ENCODE assay signal across 2 fruit fly cellular contexts in genomic region chr3R:17346212-17346611, dm6.
A peak's percentile ranks its signal among the peaks of the same experiment; 100 is the strongest.
TF ChIP-seq lines count a peak whose summit lies in the region.

No protein-coding gene starts in this region.

- TF ChIP-seq CTCF in whole organism, embryonic (GFP tag; optimal IDR thresholded peaks at IDR 0.05; lab: Kevin White, UChicago), result no peak

TF ChIP-seq in whole organism, embryonic, 481 proteins besides CTCF, POLR2A, EP300 and RAD21:
- no peak for TF ChIP-seq Doc2 (GFP tag; IDR thresholded peaks at IDR 0.05; lab: Robert Waterston, UW)
- TF ChIP-seq CG3407 (GFP tag; optimal IDR thresholded peaks at IDR 0.05; lab: Kevin White, UChicago), result no peak
- peak; percentile 98 for TF ChIP-seq CG11504 (tag; optimal IDR thresholded peaks at IDR 0.05; lab: Kevin White, UChicago)
- 0 out of 2 replicates have a peak, but pooled peaks have one; percentile 15 for TF ChIP-seq CG8765 (GFP tag; IDR thresholded peaks at IDR 0.05; lab: Robert Waterston, UW)

TF ChIP-seq in whole organism, prepupa, 60 proteins besides CTCF, POLR2A, EP300 and RAD21:
- no peak for TF ChIP-seq CG7368 (GFP tag; optimal IDR thresholded peaks at IDR 0.05; lab: Kevin White, UChicago)
- peak; percentile 38 for TF ChIP-seq Eip78C (GFP tag; lab: Kevin White, UChicago)
